Fruit fly (Drosophila melanogaster) whole organism, prepupa: Measurements from ENCODE around the gene CG7025.
A peak's percentile ranks its signal among the peaks of the same experiment; 100 is the strongest.

Source experiments
- Blimp-1 ChIP-seq: fragments of 200-800 bp; sonication (Bioruptor generic); optimal IDR thresholded peaks from 3 replicates; lab custom pipeline; 2017; ENCODE audit warnings: missing biosample characterization, missing genetic modification characterization, mild to moderate bottlenecking, moderate library complexity, missing genetic modification reagents
- CG10631 ChIP-seq: fragments of 200-800 bp; sonication (Bioruptor generic); optimal IDR thresholded peaks from 2 replicates; lab custom pipeline; 2016; ENCODE audit warnings: missing biosample characterization, missing genetic modification characterization
- CG11294 ChIP-seq: fragments of 200-800 bp; sonication (Bioruptor generic); IDR thresholded peaks from 2 replicates; pipeline ENCODE4 v1.3.6; 2022; ENCODE audit warnings: missing biosample characterization, missing genetic modification characterization
- CG11762 ChIP-seq: fragments of 200-800 bp; sonication (Bioruptor generic); optimal IDR thresholded peaks from 3 replicates; lab custom pipeline; 2016; ENCODE audit warnings: missing biosample characterization, missing genetic modification characterization; ENCODE audit not compliant: insufficient read depth
- CG1621 ChIP-seq: fragments of 200-800 bp; sonication (Bioruptor generic); optimal IDR thresholded peaks from 3 replicates; lab custom pipeline; 2018; ENCODE audit warnings: missing biosample characterization, mild to moderate bottlenecking, missing genetic modification characterization
- CG16779 ChIP-seq: fragments of 200-800 bp; sonication (Bioruptor generic); optimal IDR thresholded peaks from 3 replicates; lab custom pipeline; 2017; ENCODE audit warnings: missing biosample characterization, mild to moderate bottlenecking, missing genetic modification characterization
- CG31627 ChIP-seq: fragments of 200-800 bp; sonication (Bioruptor generic); optimal IDR thresholded peaks from 3 replicates; lab custom pipeline; 2016; ENCODE audit warnings: missing biosample characterization, missing genetic modification characterization
- CG32006 ChIP-seq: fragments of 200-800 bp; sonication (Bioruptor generic); optimal IDR thresholded peaks from 3 replicates; lab custom pipeline; 2017; ENCODE audit warnings: missing biosample characterization, mild to moderate bottlenecking, missing genetic modification characterization
- CG34406 ChIP-seq: fragments of 200-800 bp; sonication (Bioruptor generic); optimal IDR thresholded peaks from 3 replicates; lab custom pipeline; 2016; ENCODE audit warnings: missing biosample characterization, missing genetic modification characterization
- CG3919 ChIP-seq: fragments of 200-800 bp; sonication (Bioruptor generic); optimal IDR thresholded peaks from 3 replicates; lab custom pipeline; 2016; ENCODE audit warnings: missing biosample characterization, missing genetic modification characterization
- CG4318 ChIP-seq: fragments of 200-800 bp; sonication (Bioruptor generic); optimal IDR thresholded peaks from 3 replicates; lab custom pipeline; 2017; ENCODE audit warnings: missing biosample characterization, mild to moderate bottlenecking, missing genetic modification characterization
- CG6163 ChIP-seq: fragments of 200-800 bp; sonication (Bioruptor generic); IDR thresholded peaks from 3 replicates; pipeline ENCODE4 v1.3.6; 2022; ENCODE audit warnings: missing biosample characterization, missing genetic modification characterization
- CG6854 ChIP-seq: fragments of 200-800 bp; sonication (Bioruptor generic); optimal IDR thresholded peaks from 2 replicates; lab custom pipeline; 2017; ENCODE audit warnings: missing biosample characterization, mild to moderate bottlenecking, missing genetic modification characterization
- CG7368 ChIP-seq: fragments of 200-800 bp; sonication (Bioruptor generic); optimal IDR thresholded peaks from 3 replicates; lab custom pipeline; 2016; ENCODE audit warnings: missing biosample characterization, missing genetic modification characterization
- CG8632 ChIP-seq: fragments of 200-800 bp; sonication (Bioruptor generic); optimal IDR thresholded peaks from 3 replicates; lab custom pipeline; 2016; ENCODE audit warnings: missing biosample characterization, missing genetic modification characterization
- CG9139 ChIP-seq: fragments of 200-800 bp; sonication (Bioruptor generic); optimal IDR thresholded peaks from 3 replicates; lab custom pipeline; 2017; ENCODE audit warnings: missing biosample characterization, mild to moderate bottlenecking, missing genetic modification characterization
- Eip93F ChIP-seq: fragments of 200-800 bp; sonication (Bioruptor generic); optimal IDR thresholded peaks from 2 replicates; lab custom pipeline; 2016; ENCODE audit warnings: missing biosample characterization, mild to moderate bottlenecking, missing genetic modification characterization
- Ets21C ChIP-seq: fragments of 200-800 bp; sonication (Bioruptor generic); optimal IDR thresholded peaks from 3 replicates; lab custom pipeline; 2016; ENCODE audit warnings: missing biosample characterization, missing genetic modification characterization
- Ets96B ChIP-seq: fragments of 200-800 bp; optimal IDR thresholded peaks from 2 replicates; lab custom pipeline; 2019; ENCODE audit warnings: missing biosample characterization, mild to moderate bottlenecking, missing genetic modification characterization, moderate library complexity
- Hr4 ChIP-seq: fragments of 200-800 bp; sonication (Bioruptor generic); optimal IDR thresholded peaks from 3 replicates; lab custom pipeline; 2016; ENCODE audit warnings: missing biosample characterization, missing genetic modification characterization
- Met ChIP-seq: fragments of 200-800 bp; sonication (Bioruptor generic); optimal IDR thresholded peaks from 3 replicates; lab custom pipeline; 2016; ENCODE audit warnings: missing biosample characterization, missing genetic modification characterization
- OdsH ChIP-seq: fragments of 200-800 bp; sonication (Bioruptor generic); optimal IDR thresholded peaks from 3 replicates; lab custom pipeline; 2016; ENCODE audit warnings: missing biosample characterization, missing genetic modification characterization
- Smox ChIP-seq: fragments of 200-800 bp; sonication (Bioruptor generic); optimal IDR thresholded peaks from 3 replicates; lab custom pipeline; 2016; ENCODE audit warnings: missing biosample characterization, missing genetic modification characterization
- Sox102F ChIP-seq: fragments of 200-800 bp; sonication (Bioruptor generic); optimal IDR thresholded peaks from 2 replicates; lab custom pipeline; 2016; ENCODE audit warnings: missing biosample characterization, mild to moderate bottlenecking, missing genetic modification characterization
- Sox15 ChIP-seq: fragments of 200-800 bp; sonication (Bioruptor generic); optimal IDR thresholded peaks from 3 replicates; lab custom pipeline; 2016; ENCODE audit warnings: missing biosample characterization, missing genetic modification characterization
- achi ChIP-seq: fragments of 200-800 bp; sonication (Bioruptor generic); optimal IDR thresholded peaks from 3 replicates; lab custom pipeline; 2016; ENCODE audit warnings: missing biosample characterization, missing genetic modification characterization
- dsx ChIP-seq: fragments of 200-800 bp; optimal IDR thresholded peaks from 3 replicates; lab custom pipeline; 2019; ENCODE audit warnings: missing biosample characterization, mild to moderate bottlenecking, missing genetic modification characterization, moderate library complexity; ENCODE audit not compliant: poor library complexity, severe bottlenecking
- eg ChIP-seq: fragments of 200-800 bp; sonication (Bioruptor generic); IDR thresholded peaks from 3 replicates; pipeline ENCODE4 v1.3.6; 2022; ENCODE audit warnings: missing biosample characterization, missing genetic modification characterization
- esn ChIP-seq: fragments of 200-800 bp; sonication (Bioruptor generic); optimal IDR thresholded peaks from 2 replicates; lab custom pipeline; 2016; ENCODE audit warnings: missing biosample characterization, mild to moderate bottlenecking, missing genetic modification characterization, moderate library complexity
- fd59A ChIP-seq: fragments of 200-800 bp; sonication (Bioruptor generic); optimal IDR thresholded peaks from 2 replicates; lab custom pipeline; 2017; ENCODE audit warnings: missing biosample characterization, mild to moderate bottlenecking, missing genetic modification characterization, missing genetic modification reagents
- fd85E ChIP-seq: fragments of 200-800 bp; sonication (Bioruptor generic); optimal IDR thresholded peaks from 3 replicates; lab custom pipeline; 2016; ENCODE audit warnings: missing biosample characterization, missing genetic modification characterization
- fkh ChIP-seq: fragments of 200-800 bp; sonication (Bioruptor generic); optimal IDR thresholded peaks from 3 replicates; lab custom pipeline; 2017; ENCODE audit warnings: missing biosample characterization, mild to moderate bottlenecking, missing genetic modification characterization, moderate library complexity
- pdm3 ChIP-seq: fragments of 200-800 bp; sonication (Bioruptor generic); optimal IDR thresholded peaks from 3 replicates; lab custom pipeline; 2016; ENCODE audit warnings: missing biosample characterization, missing genetic modification characterization
- salr ChIP-seq, 2 experiments: fragments of 200-800 bp; sonication (Bioruptor generic); optimal IDR thresholded peaks; 3 replicates each; lab custom pipeline; 2016 to 2018; ENCODE audit warnings: missing biosample characterization in 2 of 2, missing genetic modification characterization in 2 of 2, mild to moderate bottlenecking in 1 of 2
- spab ChIP-seq: fragments of 200-800 bp; sonication (Bioruptor generic); optimal IDR thresholded peaks from 2 replicates; lab custom pipeline; 2017; ENCODE audit warnings: missing biosample characterization, mild to moderate bottlenecking, missing genetic modification characterization, missing genetic modification reagents
- ss ChIP-seq, 2 experiments: fragments of 200-800 bp; sonication (Bioruptor generic); optimal IDR thresholded peaks; 2 replicates in 1 of 2; 3 replicates in 1 of 2; lab custom pipeline; 2017 to 2018; ENCODE audit warnings: mild to moderate bottlenecking in 2 of 2, missing biosample characterization in 2 of 2, missing genetic modification characterization in 2 of 2, moderate library complexity in 1 of 2
- svp ChIP-seq: fragments of 200-800 bp; sonication (Bioruptor generic); peaks from one replicate; lab custom pipeline; 2016; ENCODE audit warnings: missing biosample characterization, missing genetic modification characterization
- topi ChIP-seq: fragments of 200-800 bp; sonication (Bioruptor generic); optimal IDR thresholded peaks from 3 replicates; lab custom pipeline; 2016; ENCODE audit warnings: missing biosample characterization, missing genetic modification characterization

CG7025 gene

dm6 chr2L:7722102-7722501 lies 29.6 kb upstream of the CG7025 start:
- TF ChIP-seq spab (GFP tag; lab: Kevin White, UChicago) (no peak), Sox102F (no peak), Hr4 (no peak), fkh (GFP tag; lab: Kevin White, UChicago) (no peak)

- TF ChIP-seq CG7368 (no peak), Sox15 (GFP tag; lab: Kevin White, UChicago) (no peak), CG32006 (GFP tag; lab: Kevin White, UChicago) (no peak), Met (GFP tag; lab: Kevin White, UChicago) (no peak), Sox102F (no peak), CG6163 (GFP tag; lab: Robert Waterston, UW) (no peak), CG6854 (no peak), CG4318 (GFP tag; lab: Kevin White, UChicago) (no peak), fd59A (no peak), Eip93F (GFP tag; lab: Kevin White, UChicago) (no peak), Ets96B (no peak), topi (no peak), ss (GFP tag; optimal IDR thresholded peaks at IDR 0.05; lab: Kevin White, UChicago) (no peak), CG3919 (GFP tag; lab: Kevin White, UChicago) (no peak), dsx (GFP tag; lab: Kevin White, UChicago) (no peak), fd85E (GFP tag; lab: Kevin White, UChicago) (no peak), spab (GFP tag; lab: Kevin White, UChicago) (no peak), OdsH (GFP tag; lab: Kevin White, UChicago) (no peak)
These were observed 26.9 kb upstream of the CG7025 start, which contains the start of gene CG13793 for dm6 chr2L:7719387-7719786. TSS of gene CG13793 (minus strand) at chr2L:7719487.

dm6 chr2L:7716545-7716944 lies 24.1 kb upstream of the CG7025 start, which contains the start of gene CG33296:
TSS of gene CG33296 (minus strand) at chr2L:7716645.
- TF ChIP-seq CG9139 (GFP tag; lab: Kevin White, UChicago) (no peak), svp (GFP tag; lab: Kevin White, UChicago) (no peak), Blimp-1 (no peak), CG6163 (GFP tag; lab: Robert Waterston, UW) (no peak), Smox (GFP tag; lab: Kevin White, UChicago) (no peak), CG1621 (tag; lab: Kevin White, UChicago) (no peak), CG34406 (GFP tag; lab: Kevin White, UChicago) (no peak), CG6854 (no peak), CG31627 (GFP tag; lab: Kevin White, UChicago) (no peak), pdm3 (GFP tag; lab: Kevin White, UChicago) (no peak), CG16779 (tag; lab: Kevin White, UChicago) (no peak), CG11294 (GFP tag; lab: Robert Waterston, UW) (no peak), Ets21C (no peak), achi (no peak), CG10631 (GFP tag; lab: Kevin White, UChicago) (no peak)

dm6 chr2L:7711034-7711685 lies 18.7 kb upstream of the CG7025 start:
- peak; percentile 63 for TF ChIP-seq svp (GFP tag; lab: Kevin White, UChicago)
- TF ChIP-seq salr (GFP tag; optimal IDR thresholded peaks at IDR 0.05; lab: Kevin White, UChicago), result no peak

dm6 chr2L:7710580-7710979 lies 18.1 kb upstream of the CG7025 start, which contains the start of gene Ntl:
TSS of gene Ntl (plus strand) at chr2L:7710880.
- TF ChIP-seq CG8632 (GFP tag; lab: Kevin White, UChicago), result no peak
- no peak for TF ChIP-seq CG6854
- no peak for TF ChIP-seq esn (GFP tag; lab: Kevin White, UChicago)
- TF ChIP-seq eg (GFP tag; lab: Robert Waterston, UW), result no peak
- TF ChIP-seq CG11762, result no peak
